Worm (Caenorhabditis elegans): ENCODE measurements around the gene fbxa-22.

The fbxa-22 gene

ce11 chrIII:964637-965036 is 26.0 kb downstream of the fbxa-22 start:
- no peak for TF ChIP-seq snpc-4 (tag; optimal IDR thresholded peaks at IDR 0.05)
- peak in 1 of 2 experiments; percentile 94 for TF ChIP-seq unc-62 (GFP tag; optimal IDR thresholded peaks at IDR 0.05 in 1 of 2)
- no peak for TF ChIP-seq unc-62 (tag; optimal IDR thresholded peaks at IDR 0.05)

ce11 chrIII:966259-966658 is 27.6 kb downstream of the fbxa-22 start:
- TF ChIP-seq attf-4 (tag; optimal IDR thresholded peaks at IDR 0.05) (no peak), hlh-11 (tag; optimal IDR thresholded peaks at IDR 0.05) (no peak), ceh-62 (tag; optimal IDR thresholded peaks at IDR 0.05) (no peak), madf-5 (GFP tag; IDR thresholded peaks at IDR 0.05) (no peak), arid-1 (GFP tag; conservative IDR thresholded peaks at IDR 0.05) (no peak), Y48G9A.11 (GFP tag; IDR thresholded peaks at IDR 0.05) (no peak), hmg-1.1 (GFP tag; IDR thresholded peaks at IDR 0.05) (no peak), T26A8.4 (GFP tag; IDR thresholded peaks at IDR 0.05) (no peak), daf-19 (GFP tag; conservative IDR thresholded peaks at IDR 0.05) (no peak), fos-1 (tag; optimal IDR thresholded peaks at IDR 0.05) (no peak), dmd-8 (GFP tag; IDR thresholded peaks at IDR 0.05) (no peak), nhr-28 (tag; optimal IDR thresholded peaks at IDR 0.05) (no peak), php-3 (GFP tag; IDR thresholded peaks at IDR 0.05) (no peak), nhr-6 (tag; optimal IDR thresholded peaks at IDR 0.05) (no peak)

- TF ChIP-seq set-16 (GFP tag; IDR thresholded peaks at IDR 0.05), result peak; percentile 91
- no peak for TF ChIP-seq nhr-10 (tag; optimal IDR thresholded peaks at IDR 0.05)
- no peak for TF ChIP-seq R02D3.7 (tag; optimal IDR thresholded peaks at IDR 0.05)
- TF ChIP-seq nhr-42 (GFP tag; IDR thresholded peaks at IDR 0.05), result no peak
- peak; percentile 19; the same call in 1 of the 2 replicates for TF ChIP-seq php-3 (GFP tag; IDR thresholded peaks at IDR 0.05)
- TF ChIP-seq lin-1 (GFP tag; IDR thresholded peaks at IDR 0.05), result no peak
- TF ChIP-seq ctbp-1 (GFP tag; IDR thresholded peaks at IDR 0.05), result no peak
- TF ChIP-seq Y48G9A.11 (GFP tag; IDR thresholded peaks at IDR 0.05), result 0 out of 2 replicates have a peak, but pooled peaks have one; percentile 22
- no peak for TF ChIP-seq zfp-2 (tag; optimal IDR thresholded peaks at IDR 0.05)
- TF ChIP-seq dpl-1 (GFP tag; optimal IDR thresholded peaks at IDR 0.05), result no peak
- TF ChIP-seq snpc-1.2 (GFP tag; IDR thresholded peaks at IDR 0.05), result 0 out of 2 replicates have a peak, but pooled peaks have one; percentile 57
- 0 out of 2 replicates have a peak, but pooled peaks have one; percentile 27 for TF ChIP-seq egl-43 (GFP tag; IDR thresholded peaks at IDR 0.05)
- no peak for TF ChIP-seq nhr-102 (tag; optimal IDR thresholded peaks at IDR 0.05)
These were observed 32.3 kb downstream of the fbxa-22 start for ce11 chrIII:970928-971327.

- TF ChIP-seq egl-43 (GFP tag; IDR thresholded peaks at IDR 0.05) (peak; percentile 48; the same call in 1 of the 2 replicates), set-16 (GFP tag; IDR thresholded peaks at IDR 0.05) (peak; percentile 90), lin-38 (GFP tag; IDR thresholded peaks at IDR 0.05) (0 out of 2 replicates have a peak, but pooled peaks have one; percentile 21), pha-4 (GFP tag; IDR thresholded peaks at IDR 0.05) (0 out of 2 replicates have a peak, but pooled peaks have one; percentile 48), pha-4 (tag; optimal IDR thresholded peaks at IDR 0.05) (no peak), mes-2 (tag; optimal IDR thresholded peaks at IDR 0.05; ENCODE audit: poor library complexity, severe bottlenecking) (peak; percentile 31), duxl-1 (tag; optimal IDR thresholded peaks at IDR 0.05; ENCODE audit: poor library complexity) (no peak), unc-130 (GFP tag; optimal IDR thresholded peaks at IDR 0.05) (no peak)
These were observed 40.2 kb downstream of the fbxa-22 start for ce11 chrIII:978889-979288.

- TF ChIP-seq daf-12 (tag; optimal IDR thresholded peaks at IDR 0.05) (no peak), dve-1 (tag; optimal IDR thresholded peaks at IDR 0.05; ENCODE audit: insufficient read depth) (peak; percentile 19), nhr-28 (tag; optimal IDR thresholded peaks at IDR 0.05) (peak; percentile 28), aha-1 (tag) (peak; percentile 96), nhr-6 (tag; optimal IDR thresholded peaks at IDR 0.05) (peak; percentile 17), cey-2 (tag; optimal IDR thresholded peaks at IDR 0.05; ENCODE audit: borderline replicate concordance, insufficient read depth) (no peak), sdz-12 (GFP tag; optimal IDR thresholded peaks at IDR 0.05) (no peak), hlh-11 (tag; optimal IDR thresholded peaks at IDR 0.05) (peak; percentile 34), dpl-1 (GFP tag; optimal IDR thresholded peaks at IDR 0.05) (peak; percentile 15), mep-1 (tag; optimal IDR thresholded peaks at IDR 0.05) (no peak), mes-2 (tag; optimal IDR thresholded peaks at IDR 0.05; ENCODE audit: poor library complexity, severe bottlenecking) (peak; percentile 28), lin-13 (GFP tag; optimal IDR thresholded peaks at IDR 0.05) (peak; percentile 18), ceh-62 (tag; optimal IDR thresholded peaks at IDR 0.05) (no peak), hlh-30 (tag; optimal IDR thresholded peaks at IDR 0.05; ENCODE audit: insufficient read depth) (peak; percentile 43), daf-16 (GFP tag; optimal IDR thresholded peaks at IDR 0.05) (no peak), daf-16 (tag; optimal IDR thresholded peaks at IDR 0.05) (peak; percentile 50), duxl-1 (tag; optimal IDR thresholded peaks at IDR 0.05; ENCODE audit: poor library complexity) (peak; percentile 55), unc-62 (GFP tag; optimal IDR thresholded peaks at IDR 0.05 in 1 of 2) (peak in 1 of 2 experiments; percentile 33), unc-62 (tag; optimal IDR thresholded peaks at IDR 0.05) (no peak)
These were observed 43.3 kb downstream of the fbxa-22 start for ce11 chrIII:981960-982359.
